Worm (Caenorhabditis elegans) whole organism, late embryonic: ENCODE data around the gene tbx-40.
"Not testable (repeated sequence)": the region's sequence is repeated elsewhere in the genome, so short reads cannot be mapped to it uniquely, and the experiment has no call there.

Experiments
- ahr-1 ChIP-seq: sonication (generic microtip); optimal IDR thresholded peaks from 2 replicates; lab custom pipeline; 2016; ENCODE audit warnings: missing genetic modification characterization, missing compliant biosample characterization
- ceh-30 ChIP-seq: fragments of 150-350 bp; optimal IDR thresholded peaks from 2 replicates; lab custom pipeline; 2014; ENCODE audit warnings: missing biosample characterization, missing genetic modification characterization
- dve-1 ChIP-seq: sonication (generic microtip); optimal IDR thresholded peaks from 2 replicates; lab custom pipeline; 2017; ENCODE audit warnings: antibody characterized with exemption, mild to moderate bottlenecking, missing genetic modification characterization, missing compliant biosample characterization
- elt-4 ChIP-seq: sonication (generic microtip); optimal IDR thresholded peaks from 2 replicates; lab custom pipeline; 2016; ENCODE audit warnings: missing genetic modification characterization, missing compliant biosample characterization
- ets-4 ChIP-seq: sonication (generic microtip); optimal IDR thresholded peaks from 2 replicates; lab custom pipeline; 2016; ENCODE audit warnings: missing genetic modification characterization, missing compliant biosample characterization
- fkh-10 ChIP-seq: fragments of 150-350 bp; optimal IDR thresholded peaks from 2 replicates; lab custom pipeline; 2014; ENCODE audit warnings: missing biosample characterization, missing genetic modification reagents, missing genetic modification characterization
- nhr-11 ChIP-seq: fragments of 150-350 bp; optimal IDR thresholded peaks from 2 replicates; lab custom pipeline; 2014; ENCODE audit warnings: missing biosample characterization, missing genetic modification characterization
- odd-2 ChIP-seq: sonication (generic microtip); optimal IDR thresholded peaks from 2 replicates; lab custom pipeline; 2017; ENCODE audit warnings: antibody characterized with exemption, mild to moderate bottlenecking, missing genetic modification characterization, missing compliant biosample characterization
- zip-5 ChIP-seq: sonication (generic microtip); optimal IDR thresholded peaks from 2 replicates; lab custom pipeline; 2016; ENCODE audit warnings: missing genetic modification characterization, missing compliant biosample characterization

DNA sequence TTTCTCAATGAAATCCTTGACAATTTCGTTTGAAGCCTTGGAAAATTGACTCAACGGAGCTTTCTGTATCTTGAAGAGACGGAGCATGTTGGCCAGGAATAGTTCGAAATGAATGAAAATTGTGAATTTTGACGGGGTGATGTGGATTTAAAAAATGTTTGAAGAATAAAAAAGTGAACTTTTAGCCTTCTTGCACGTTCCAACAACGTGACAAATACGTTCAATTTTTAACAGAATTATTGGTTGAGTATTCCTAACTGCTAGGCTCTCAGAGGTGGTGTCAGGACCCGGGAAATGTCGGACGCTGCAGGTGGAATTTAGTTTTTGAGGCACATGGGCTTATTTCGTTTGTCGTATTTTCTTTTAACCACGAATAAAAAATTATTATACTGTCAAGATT, 16.4 kb downstream of the tbx-40 start, which contains the start of gene Y73F8A.12:
- TF ChIP-seq odd-2 (tag; lab: Kevin White, UChicago); ceh-30 (tag; lab: Kevin White, UChicago); ahr-1 (tag; lab: Kevin White, UChicago); dve-1; elt-4 (tag; lab: Kevin White, UChicago); ets-4; nhr-11 (tag; lab: Kevin White, UChicago); fkh-10 (GFP tag; lab: Kevin White, UChicago); zip-5 (tag; lab: Kevin White, UChicago): not testable (repeated sequence)
